Worm (Caenorhabditis elegans) whole organism, L4 larva: ENCODE measurements around the gene C51E3.10.

ENCODE experiments used
- D1046.2 ChIP-seq: fragments of 200-800 bp; sonication (Bioruptor generic); IDR thresholded peaks from 2 replicates; pipeline ENCODE4 v1.3.6; 2022; ENCODE audit warnings: missing genetic modification characterization, missing compliant biosample characterization
- F26F4.8 ChIP-seq: fragments of 200-800 bp; sonication (Bioruptor generic); conservative IDR thresholded peaks from 2 replicates; pipeline ENCODE4 v1.3.6; 2022; ENCODE audit warnings: missing genetic modification characterization, missing compliant biosample characterization
- F49E8.2 ChIP-seq: sonication (generic microtip); optimal IDR thresholded peaks from 2 replicates; lab custom pipeline; 2016; ENCODE audit warnings: missing compliant biosample characterization, mild to moderate bottlenecking, missing genetic modification characterization, borderline replicate concordance
- R02D3.7 ChIP-seq: fragments of 150-350 bp; sonication (generic microtip); optimal IDR thresholded peaks from 3 replicates; lab custom pipeline; 2014; ENCODE audit warnings: missing biosample characterization, missing genetic modification characterization
- aha-1 ChIP-seq: fragments of 150-350 bp; peaks from one replicate; lab custom pipeline; 2014; ENCODE audit warnings: missing biosample characterization, missing genetic modification characterization
- daf-16 ChIP-seq, 3 experiments: sonication (generic microtip); optimal IDR thresholded peaks; 2 replicates each; lab custom pipeline; 2016 to 2017; ENCODE audit warnings: missing genetic modification characterization in 3 of 3, missing genetic modification reagents in 3 of 3, mild to moderate bottlenecking in 2 of 3, missing compliant biosample characterization in 2 of 3, missing biosample characterization in 1 of 3, moderate library complexity in 1 of 3
- daf-19 ChIP-seq: fragments of 200-800 bp; sonication (Bioruptor generic); conservative IDR thresholded peaks from 2 replicates; pipeline ENCODE4 v1.3.6; 2022; ENCODE audit warnings: missing genetic modification characterization, missing compliant biosample characterization
- dpl-1 ChIP-seq: fragments of 150-350 bp; optimal IDR thresholded peaks from 2 replicates; lab custom pipeline; 2014; ENCODE audit warnings: missing biosample characterization, missing genetic modification reagents, missing genetic modification characterization
- dve-1 ChIP-seq: sonication (generic microtip); optimal IDR thresholded peaks from 2 replicates; lab custom pipeline; 2017; ENCODE audit warnings: antibody characterized with exemption, mild to moderate bottlenecking, missing genetic modification characterization, missing compliant biosample characterization; ENCODE audit not compliant: insufficient read depth
- egl-27 ChIP-seq: sonication (generic microtip); optimal IDR thresholded peaks from 3 replicates; lab custom pipeline; 2017; ENCODE audit warnings: missing biosample characterization, missing genetic modification reagents, missing genetic modification characterization
- gei-8 ChIP-seq: fragments of 200-800 bp; sonication (Bioruptor generic); optimal IDR thresholded peaks from 2 replicates; lab custom pipeline; 2018; ENCODE audit warnings: mild to moderate bottlenecking, missing genetic modification characterization, missing compliant biosample characterization
- hlh-11 ChIP-seq: fragments of 200-800 bp; sonication (Bioruptor generic); optimal IDR thresholded peaks from 2 replicates; lab custom pipeline; 2018; ENCODE audit warnings: mild to moderate bottlenecking, missing genetic modification characterization, missing compliant biosample characterization
- hlh-30 ChIP-seq: sonication (generic microtip); optimal IDR thresholded peaks from 2 replicates; lab custom pipeline; 2017; ENCODE audit warnings: antibody characterized with exemption, mild to moderate bottlenecking, missing genetic modification characterization, missing compliant biosample characterization; ENCODE audit not compliant: insufficient read depth
- lin-38 ChIP-seq: fragments of 200-800 bp; sonication (Bioruptor generic); IDR thresholded peaks from 2 replicates; pipeline ENCODE4 v1.3.6; 2022; ENCODE audit warnings: missing genetic modification reagents, missing genetic modification characterization, missing compliant biosample characterization
- lin-39 ChIP-seq: fragments of 150-350 bp; optimal IDR thresholded peaks from 2 replicates; lab custom pipeline; 2014; ENCODE audit warnings: missing biosample characterization, missing genetic modification reagents, missing genetic modification characterization
- madf-5 ChIP-seq, 2 experiments: fragments of 200-800 bp; sonication (Bioruptor generic); IDR thresholded peaks; 2 replicates each; pipeline ENCODE4 v1.3.6; 2022; ENCODE audit warnings: missing compliant biosample characterization in 2 of 2, missing genetic modification characterization in 2 of 2
- mdl-1 ChIP-seq, 2 experiments: fragments of 150-350 bp in 1 of 2; sonication (generic microtip) in 1 of 2; optimal IDR thresholded peaks; 2 replicates each; lab custom pipeline; 2014 to 2017; ENCODE audit warnings: missing biosample characterization in 2 of 2, missing genetic modification characterization in 2 of 2
- mxl-2 ChIP-seq: fragments of 200-800 bp; sonication (Bioruptor generic); conservative IDR thresholded peaks from 2 replicates; pipeline ENCODE4 v1.3.6; 2022; ENCODE audit warnings: missing genetic modification reagents, missing genetic modification characterization, missing compliant biosample characterization
- mxl-3 ChIP-seq: fragments of 200-800 bp; sonication (Bioruptor generic); optimal IDR thresholded peaks from 2 replicates; lab custom pipeline; 2018; ENCODE audit warnings: mild to moderate bottlenecking, missing genetic modification characterization, missing compliant biosample characterization
- nhr-111 ChIP-seq: fragments of 200-800 bp; sonication (Bioruptor generic); optimal IDR thresholded peaks from 2 replicates; lab custom pipeline; 2018; ENCODE audit warnings: mild to moderate bottlenecking, missing genetic modification characterization, missing compliant biosample characterization
- nhr-28 ChIP-seq: fragments of 150-350 bp; optimal IDR thresholded peaks from 2 replicates; lab custom pipeline; 2014; ENCODE audit warnings: missing biosample characterization, missing genetic modification characterization
- nhr-41 ChIP-seq: fragments of 200-800 bp; sonication (Bioruptor generic); IDR thresholded peaks from 2 replicates; pipeline ENCODE4 v1.3.6; 2022; ENCODE audit warnings: missing genetic modification reagents, missing genetic modification characterization, missing compliant biosample characterization
- nhr-48 ChIP-seq: sonication (generic microtip); optimal IDR thresholded peaks from 2 replicates; lab custom pipeline; 2016; ENCODE audit warnings: mild to moderate bottlenecking, missing genetic modification characterization, missing compliant biosample characterization
- nhr-77 ChIP-seq: fragments of 150-350 bp; optimal IDR thresholded peaks from 2 replicates; lab custom pipeline; 2014; ENCODE audit warnings: missing biosample characterization, missing genetic modification characterization
- pha-4 ChIP-seq, 2 experiments: fragments of 150-350 bp in 1 of 2; fragments of 200-800 bp in 1 of 2; sonication (Bioruptor generic) in 1 of 2; IDR thresholded peaks in 1 of 2; optimal IDR thresholded peaks in 1 of 2; 2 replicates each; pipeline versions ENCODE4 v1.3.6 to Lab custom; 2014 to 2022; ENCODE audit warnings: missing genetic modification characterization in 2 of 2, missing genetic modification reagents in 2 of 2, missing biosample characterization in 1 of 2, missing compliant biosample characterization in 1 of 2
- php-3 ChIP-seq: fragments of 200-800 bp; sonication (Bioruptor generic); IDR thresholded peaks from 2 replicates; pipeline ENCODE4 v1.3.6; 2022; ENCODE audit warnings: missing genetic modification reagents, missing genetic modification characterization, missing compliant biosample characterization
- pqm-1 ChIP-seq: sonication (generic microtip); optimal IDR thresholded peaks from 2 replicates; lab custom pipeline; 2017; ENCODE audit warnings: missing biosample characterization, missing genetic modification characterization
- saeg-2 ChIP-seq: fragments of 200-800 bp; sonication (Bioruptor generic); IDR thresholded peaks from 2 replicates; pipeline ENCODE4 v1.3.6; 2022; ENCODE audit warnings: missing genetic modification reagents, missing genetic modification characterization, missing compliant biosample characterization
- set-16 ChIP-seq: fragments of 200-800 bp; sonication (Bioruptor generic); IDR thresholded peaks from 2 replicates; pipeline ENCODE4 v1.3.6; 2022; ENCODE audit warnings: missing genetic modification reagents, missing genetic modification characterization, missing compliant biosample characterization
- snpc-4 ChIP-seq: fragments of 150-350 bp; optimal IDR thresholded peaks from 2 replicates; lab custom pipeline; 2014; ENCODE audit warnings: missing biosample characterization, missing genetic modification characterization
- tag-97 ChIP-seq: fragments of 200-800 bp; sonication (Bioruptor generic); IDR thresholded peaks from 2 replicates; pipeline ENCODE4 v1.3.6; 2022; ENCODE audit warnings: missing genetic modification characterization, missing compliant biosample characterization
- tra-1 ChIP-seq: fragments of 200-800 bp; sonication (Bioruptor generic); IDR thresholded peaks from 2 replicates; pipeline ENCODE4 v1.3.6; 2022; ENCODE audit warnings: missing genetic modification reagents, missing genetic modification characterization, missing compliant biosample characterization
- unc-39 ChIP-seq: sonication (generic microtip); optimal IDR thresholded peaks from 2 replicates; lab custom pipeline; 2017; ENCODE audit warnings: missing biosample characterization, missing genetic modification characterization
- unc-62 ChIP-seq, 3 experiments: fragments of 150-350 bp in 1 of 3; sonication (generic microtip); optimal IDR thresholded peaks in 2 of 3; peaks in 1 of 3; 1 replicate in 1 of 3; 2 replicates in 2 of 3; lab custom pipeline; 2014 to 2017; ENCODE audit warnings: missing biosample characterization in 3 of 3, missing genetic modification characterization in 3 of 3, missing genetic modification reagents in 3 of 3, missing genotype in 1 of 3
- vab-7 ChIP-seq: fragments of 200-800 bp; sonication (Bioruptor generic); IDR thresholded peaks from 2 replicates; pipeline ENCODE4 v1.3.6; 2022; ENCODE audit warnings: missing genetic modification reagents, missing genetic modification characterization, missing compliant biosample characterization
- zip-11 ChIP-seq: fragments of 200-800 bp; sonication (Bioruptor generic); IDR thresholded peaks from 2 replicates; pipeline ENCODE4 v1.3.6; 2022; ENCODE audit warnings: missing genetic modification characterization, missing compliant biosample characterization
- ztf-11 ChIP-seq: fragments of 150-350 bp; optimal IDR thresholded peaks from 2 replicates; lab custom pipeline; 2014; ENCODE audit warnings: missing biosample characterization, missing genetic modification characterization

Gene C51E3.10

ce11 chrV:10191242-10191641 lies 30.3 kb upstream of the C51E3.10 start (continued):
- no peak for TF ChIP-seq pha-4 (GFP tag; IDR thresholded peaks at IDR 0.05; lab: Robert Waterston, UW)
- no peak for TF ChIP-seq pha-4 (tag; optimal IDR thresholded peaks at IDR 0.05; lab: Kevin White, UChicago)
- peak; percentile 11 for TF ChIP-seq pqm-1
- TF ChIP-seq madf-5 (GFP tag; IDR thresholded peaks at IDR 0.05; lab: Robert Waterston, UW) = no peak
- TF ChIP-seq nhr-41 (GFP tag; lab: Robert Waterston, UW) = no peak
- TF ChIP-seq saeg-2 = no peak
- TF ChIP-seq nhr-28 (tag; lab: Kevin White, UChicago) = peak; percentile 23
- no peak for TF ChIP-seq lin-39
- TF ChIP-seq F26F4.8 (GFP tag; lab: Robert Waterston, UW) = no peak
- TF ChIP-seq mxl-2 = no peak
- no peak for TF ChIP-seq egl-27
- peak; percentile 41 for TF ChIP-seq aha-1 (tag; lab: Kevin White, UChicago)
- TF ChIP-seq unc-62 (GFP tag; optimal IDR thresholded peaks at IDR 0.05 in 1 of 2; lab: Kevin White, UChicago) = peak in 1 of 2 experiments; percentile 13
- TF ChIP-seq unc-62 (tag; optimal IDR thresholded peaks at IDR 0.05; lab: Kevin White, UChicago) = no peak
- TF ChIP-seq tag-97 (GFP tag; lab: Robert Waterston, UW) = no peak
- no peak for TF ChIP-seq F49E8.2
- TF ChIP-seq lin-38 (GFP tag; lab: Robert Waterston, UW) = no peak
- no peak for TF ChIP-seq vab-7
- TF ChIP-seq ztf-11 = no peak
- no peak for TF ChIP-seq gei-8 (GFP tag; lab: Kevin White, UChicago)
- TF ChIP-seq dpl-1 (GFP tag; lab: Kevin White, UChicago) = no peak
- TF ChIP-seq nhr-77 (tag; lab: Kevin White, UChicago) = no peak
- no peak for TF ChIP-seq R02D3.7 (tag; lab: Kevin White, UChicago)
- no peak for TF ChIP-seq mdl-1 (tag; optimal IDR thresholded peaks at IDR 0.05; lab: Kevin White, UChicago)
- TF ChIP-seq zip-11 (GFP tag; lab: Robert Waterston, UW) = no peak
- no peak for TF ChIP-seq unc-39 (tag; lab: Kevin White, UChicago)
- TF ChIP-seq set-16 (GFP tag; lab: Robert Waterston, UW) = no peak
- TF ChIP-seq D1046.2 (GFP tag; lab: Robert Waterston, UW) = no peak

ce11 chrV:10190081-10190556 lies 29.2 kb upstream of the C51E3.10 start, which contains the start of gene ZK856.5:
Gene ZK856.5 (minus strand): TSS chrV:10190131.
- TF ChIP-seq daf-19 (GFP tag; lab: Robert Waterston, UW) (no peak), dve-1 (tag; lab: Kevin White, UChicago) (peak; percentile 67), hlh-11 (tag; lab: Kevin White, UChicago) (peak; percentile 85), hlh-30 (tag; lab: Kevin White, UChicago) (peak; percentile 21), nhr-111 (GFP tag; lab: Kevin White, UChicago) (no peak), nhr-48 (tag; lab: Kevin White, UChicago) (peak; percentile 3), mxl-3 (GFP tag; lab: Kevin White, UChicago) (peak; percentile 73), pqm-1 (peak; percentile 76), snpc-4 (no peak), daf-16 (GFP tag; optimal IDR thresholded peaks at IDR 0.05; lab: Kevin White, UChicago) (no peak), daf-16 (tag; optimal IDR thresholded peaks at IDR 0.05; lab: Kevin White, UChicago) (peak; percentile 69), mdl-1 (tag; optimal IDR thresholded peaks at IDR 0.05; lab: Kevin White, UChicago) (peak in 1 of 2 experiments; percentile 37), php-3 (peak; percentile 95), nhr-28 (tag; lab: Kevin White, UChicago) (peak; percentile 59), tra-1 (peak; percentile 34; the same call in 1 of the 2 replicates)

- TF ChIP-seq unc-62 (GFP tag; optimal IDR thresholded peaks at IDR 0.05 in 1 of 2; lab: Kevin White, UChicago) = peak in 1 of 2 experiments; percentile 90
- TF ChIP-seq unc-62 (tag; optimal IDR thresholded peaks at IDR 0.05; lab: Kevin White, UChicago) = no peak
- no peak for TF ChIP-seq nhr-111 (GFP tag; lab: Kevin White, UChicago)
Measured at ce11 chrV:10185719-10186118, 24.8 kb upstream of the C51E3.10 start, which contains the start of gene ZK856.18. Gene ZK856.18 (minus strand): TSS chrV:10186007.
